Worm (Caenorhabditis elegans) whole organism, early embryonic: ENCODE data around the gene phat-8.

Experiments
- B0310.2 ChIP-seq: sonication (generic microtip); optimal IDR thresholded peaks from 2 replicates; lab custom pipeline; 2016; ENCODE audit warnings: mild to moderate bottlenecking, missing genetic modification characterization, missing compliant biosample characterization
- F13C5.2 ChIP-seq: sonication (generic microtip); optimal IDR thresholded peaks from 2 replicates; lab custom pipeline; 2017; ENCODE audit warnings: mild to moderate bottlenecking, missing genetic modification characterization, inconsistent platforms, missing compliant biosample characterization
- aly-1 ChIP-seq: sonication (generic microtip); optimal IDR thresholded peaks from 2 replicates; lab custom pipeline; 2016; ENCODE audit warnings: missing genetic modification characterization, missing compliant biosample characterization
- ama-1 ChIP-seq: fragments of 150-350 bp; optimal IDR thresholded peaks from 2 replicates; lab custom pipeline; 2014
- ceh-13 ChIP-seq: fragments of 200-800 bp; sonication (Bioruptor generic); optimal IDR thresholded peaks from 2 replicates; lab custom pipeline; 2018; ENCODE audit warnings: mild to moderate bottlenecking, missing genetic modification characterization, missing compliant biosample characterization
- ceh-36 ChIP-seq: sonication (generic microtip); optimal IDR thresholded peaks from 2 replicates; lab custom pipeline; 2016; ENCODE audit warnings: missing genetic modification characterization, inconsistent platforms, missing compliant biosample characterization
- ets-7 ChIP-seq: sonication (generic microtip); optimal IDR thresholded peaks from 2 replicates; lab custom pipeline; 2016; ENCODE audit warnings: missing genotype, missing genetic modification characterization, missing compliant biosample characterization
- flt-1 ChIP-seq: fragments of 200-800 bp; sonication (Bioruptor generic); IDR thresholded peaks from 2 replicates; pipeline ENCODE4 v1.3.6; 2022; ENCODE audit warnings: missing genetic modification characterization, missing compliant biosample characterization
- hmbx-1 ChIP-seq: sonication (generic microtip); optimal IDR thresholded peaks from 2 replicates; lab custom pipeline; 2016; ENCODE audit warnings: mild to moderate bottlenecking, missing genetic modification characterization, missing compliant biosample characterization
- hmg-4 ChIP-seq: fragments of 200-800 bp; sonication (Bioruptor generic); optimal IDR thresholded peaks from 2 replicates; lab custom pipeline; 2018; ENCODE audit warnings: mild to moderate bottlenecking, missing genetic modification characterization, missing compliant biosample characterization
- hnd-1 ChIP-seq: sonication (generic microtip); optimal IDR thresholded peaks from 2 replicates; lab custom pipeline; 2016; ENCODE audit warnings: missing genetic modification characterization, missing compliant biosample characterization
- pes-1 ChIP-seq: fragments of 200-800 bp; sonication (Bioruptor generic); IDR thresholded peaks from 2 replicates; pipeline ENCODE4 v1.3.6; 2022; ENCODE audit warnings: missing genetic modification reagents, missing genetic modification characterization, missing compliant biosample characterization
- scrt-1 ChIP-seq: fragments of 200-800 bp; sonication (Bioruptor generic); IDR thresholded peaks from 2 replicates; pipeline ENCODE4 v1.3.6; 2022; ENCODE audit warnings: missing genetic modification characterization, missing compliant biosample characterization
- sea-1 ChIP-seq: fragments of 200-800 bp; sonication (Bioruptor generic); conservative IDR thresholded peaks from 2 replicates; pipeline ENCODE4 v1.3.6; 2022; ENCODE audit warnings: missing genetic modification characterization, missing compliant biosample characterization
- tbx-11 ChIP-seq: fragments of 200-800 bp; sonication (Bioruptor generic); IDR thresholded peaks from 2 replicates; pipeline ENCODE4 v1.3.6; 2022; ENCODE audit warnings: missing genetic modification characterization, missing compliant biosample characterization
- tbx-37 ChIP-seq: fragments of 200-800 bp; sonication (Bioruptor generic); conservative IDR thresholded peaks from 2 replicates; pipeline ENCODE4 v1.3.6; 2022; ENCODE audit warnings: missing genetic modification reagents, missing genetic modification characterization, missing compliant biosample characterization
- tra-4 ChIP-seq: sonication (generic microtip); optimal IDR thresholded peaks from 2 replicates; lab custom pipeline; 2017; ENCODE audit warnings: missing genetic modification characterization, missing compliant biosample characterization

The phat-8 gene

DNA sequence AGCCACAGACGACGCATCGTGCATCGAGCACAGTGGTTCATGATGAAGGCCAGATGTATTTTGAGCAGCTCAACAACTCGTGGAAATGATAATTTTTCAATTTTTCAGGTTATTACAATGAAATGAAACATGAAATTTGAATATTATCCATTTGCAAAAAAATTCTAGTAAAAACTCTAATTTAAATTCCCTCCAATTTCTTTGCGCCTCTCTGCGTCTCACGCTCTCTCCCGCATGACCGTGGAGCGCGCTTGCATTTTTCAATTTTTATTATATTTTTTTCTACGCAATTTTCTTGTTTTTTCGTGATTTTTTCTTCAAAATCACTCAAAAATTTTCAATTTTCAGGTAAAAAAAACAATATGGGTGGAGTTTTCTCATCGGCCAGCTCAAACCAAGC, 12.2 kb upstream of the phat-8 start, which contains the start of gene tag-281:
Gene tag-281 (plus strand): TSS at position 340 of the 400 bp plus-strand sequence.
- TF ChIP-seq ceh-36 (tag; lab: Kevin White, UChicago) (no peak), flt-1 (peak; percentile 54; the same call in 1 of the 2 replicates)

ce11 chrII:12460602-12461453, 10.8 kb upstream of the phat-8 start, which contains the start of gene tag-280:
tag-280 (plus strand) TSS chrII:12460652.
- TF ChIP-seq scrt-1 (GFP tag; lab: Robert Waterston, UW) (no peak), ets-7 (tag; lab: Kevin White, UChicago) (no peak), tbx-37 (GFP tag; lab: Robert Waterston, UW) (no peak), tra-4 (no peak), B0310.2 (tag; lab: Kevin White, UChicago) (no peak)

ce11 chrII:12462244-12462643, 9.4 kb upstream of the phat-8 start, which contains the start of gene F15A4.2:
F15A4.2 (plus strand) TSS chrII:12462544.
- TF ChIP-seq sea-1 = no peak
- TF ChIP-seq tbx-37 (GFP tag; lab: Robert Waterston, UW) = no peak
- no peak for TF ChIP-seq hmg-4 (GFP tag; lab: Kevin White, UChicago)
- no peak for TF ChIP-seq F13C5.2
- TF ChIP-seq aly-1 (tag; lab: Kevin White, UChicago) = no peak
- no peak for TF ChIP-seq B0310.2 (tag; lab: Kevin White, UChicago)
- no peak for TF ChIP-seq ceh-36 (tag; lab: Kevin White, UChicago)
- TF ChIP-seq flt-1 = no peak
- TF ChIP-seq pes-1 (GFP tag; lab: Robert Waterston, UW) = no peak
- no peak for TF ChIP-seq ets-7 (tag; lab: Kevin White, UChicago)
- TF ChIP-seq ceh-13 (GFP tag; lab: Kevin White, UChicago) = no peak
- TF ChIP-seq tra-4 = no peak
- TF ChIP-seq scrt-1 (GFP tag; lab: Robert Waterston, UW) = no peak
- TF ChIP-seq tbx-11 = no peak
- TF ChIP-seq ama-1 (lab: Kevin White, UChicago) = no peak
- no peak for TF ChIP-seq hmbx-1
- no peak for TF ChIP-seq hnd-1 (tag; lab: Kevin White, UChicago)

- TF ChIP-seq ama-1 (lab: Kevin White, UChicago) (no peak), flt-1 (no peak), sea-1 (no peak), aly-1 (tag; lab: Kevin White, UChicago) (no peak), ceh-36 (tag; lab: Kevin White, UChicago) (no peak)
Measured at ce11 chrII:12465557-12465956, 6.0 kb upstream of the phat-8 start, which contains the start of gene sre-37. sre-37 (plus strand) TSS chrII:12465857.

DNA sequence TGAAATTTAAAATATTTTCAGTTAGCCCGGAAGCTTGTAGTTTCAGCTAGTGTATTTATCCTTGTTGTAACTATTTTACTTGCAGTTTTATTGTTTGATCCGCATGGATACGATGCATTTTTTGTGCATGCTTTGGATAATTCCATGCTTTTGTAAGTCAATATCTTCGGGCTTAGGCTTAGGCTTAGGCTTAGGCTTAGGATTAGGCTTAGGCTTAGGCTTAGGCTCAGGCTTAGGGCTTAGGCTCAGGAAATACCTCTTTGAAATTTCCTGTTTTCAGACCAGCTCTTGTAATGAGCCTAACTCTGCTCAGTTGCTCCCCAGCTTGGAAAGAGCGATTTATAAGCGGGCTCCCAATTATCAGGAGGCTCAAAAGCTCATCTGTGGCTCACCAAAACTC, 4.6 kb upstream of the phat-8 start, which contains the start of gene srg-16:
Gene srg-16 (plus strand): TSS at position 87 of the 400 bp plus-strand sequence.
- TF ChIP-seq ama-1 (lab: Kevin White, UChicago) = no peak
- peak; percentile 63 for TF ChIP-seq ceh-36 (tag; lab: Kevin White, UChicago)

DNA sequence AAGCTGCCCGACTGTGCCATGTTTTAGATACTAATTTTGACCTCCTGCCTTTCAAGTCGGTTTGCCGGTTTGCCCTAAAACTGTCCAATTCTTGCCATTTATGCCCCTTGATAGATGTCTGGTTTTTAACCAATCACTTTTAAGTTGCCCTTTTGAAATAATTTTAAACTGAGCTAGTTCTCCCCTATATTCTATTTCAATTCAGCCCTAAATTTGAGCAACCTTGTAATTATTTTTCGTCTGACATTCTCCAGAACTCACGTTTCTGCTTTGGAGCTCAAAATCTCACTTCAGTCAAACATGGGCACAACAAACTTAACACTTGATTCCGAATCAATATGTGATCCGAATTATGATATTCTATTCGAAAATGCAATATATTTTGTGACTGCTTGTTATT, 1.8 kb downstream of the phat-8 start, which contains the start of gene srg-17:
Gene srg-17 (plus strand): TSS at position 301 of the 400 bp plus-strand sequence.
- TF ChIP-seq hmg-4 (GFP tag; lab: Kevin White, UChicago) = no peak
- TF ChIP-seq ama-1 (lab: Kevin White, UChicago) = no peak
- no peak for TF ChIP-seq ceh-13 (GFP tag; lab: Kevin White, UChicago)
- no peak for TF ChIP-seq ceh-36 (tag; lab: Kevin White, UChicago)
- TF ChIP-seq tra-4 = no peak
- TF ChIP-seq B0310.2 (tag; lab: Kevin White, UChicago) = no peak
- no peak for TF ChIP-seq sea-1
- TF ChIP-seq tbx-11 = no peak
- no peak for TF ChIP-seq tbx-37 (GFP tag; lab: Robert Waterston, UW)
- no peak for TF ChIP-seq pes-1 (GFP tag; lab: Robert Waterston, UW)
- TF ChIP-seq hmbx-1 = no peak
- TF ChIP-seq ets-7 (tag; lab: Kevin White, UChicago) = no peak
- no peak for TF ChIP-seq flt-1
- TF ChIP-seq hnd-1 (tag; lab: Kevin White, UChicago) = no peak
- no peak for TF ChIP-seq F13C5.2
- no peak for TF ChIP-seq aly-1 (tag; lab: Kevin White, UChicago)
- TF ChIP-seq scrt-1 (GFP tag; lab: Robert Waterston, UW) = no peak

- no peak for TF ChIP-seq ets-7 (tag; lab: Kevin White, UChicago)
- no peak for TF ChIP-seq hmbx-1
- TF ChIP-seq tbx-37 (GFP tag; lab: Robert Waterston, UW) = no peak
- no peak for TF ChIP-seq sea-1
- no peak for TF ChIP-seq B0310.2 (tag; lab: Kevin White, UChicago)
- no peak for TF ChIP-seq ceh-36 (tag; lab: Kevin White, UChicago)
- no peak for TF ChIP-seq tra-4
- TF ChIP-seq flt-1 = no peak
- TF ChIP-seq tbx-11 = no peak
Measured at ce11 chrII:12480811-12481210, 9.2 kb downstream of the phat-8 start, which contains the start of gene arrd-9. arrd-9 (minus strand) TSS chrII:12480911.

DNA sequence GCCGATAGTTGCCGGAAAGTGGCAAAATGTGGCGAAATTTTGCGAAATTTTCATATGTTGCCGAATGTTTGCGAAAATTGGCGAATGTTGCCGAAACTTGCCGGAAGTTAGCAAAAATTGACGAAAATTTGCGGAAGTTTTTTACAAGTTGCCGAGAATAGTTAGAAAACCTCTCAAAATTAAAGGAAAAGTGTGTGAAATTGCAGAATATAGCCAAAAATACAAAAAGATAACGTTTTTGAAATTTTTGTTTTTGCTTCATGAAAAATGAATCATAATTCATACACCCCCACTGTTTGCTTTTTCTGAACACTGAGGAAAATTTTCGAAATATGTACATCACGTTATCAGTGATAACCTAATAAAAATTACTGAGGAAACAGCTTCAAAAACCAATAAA, 10.0 kb downstream of the phat-8 start:
- no peak for TF ChIP-seq pes-1 (GFP tag; lab: Robert Waterston, UW)
- no peak for TF ChIP-seq tra-4
- no peak for TF ChIP-seq tbx-37 (GFP tag; lab: Robert Waterston, UW)
- TF ChIP-seq F13C5.2 = no peak
- no peak for TF ChIP-seq flt-1
- no peak for TF ChIP-seq sea-1
- no peak for TF ChIP-seq ceh-13 (GFP tag; lab: Kevin White, UChicago)
- no peak for TF ChIP-seq scrt-1 (GFP tag; lab: Robert Waterston, UW)
- no peak for TF ChIP-seq ceh-36 (tag; lab: Kevin White, UChicago)
- no peak for TF ChIP-seq ets-7 (tag; lab: Kevin White, UChicago)
- TF ChIP-seq tbx-11 = no peak
- TF ChIP-seq ama-1 (lab: Kevin White, UChicago) = no peak
- TF ChIP-seq hmbx-1 = no peak
- no peak for TF ChIP-seq hmg-4 (GFP tag; lab: Kevin White, UChicago)
- TF ChIP-seq B0310.2 (tag; lab: Kevin White, UChicago) = no peak
- TF ChIP-seq aly-1 (tag; lab: Kevin White, UChicago) = no peak
- TF ChIP-seq hnd-1 (tag; lab: Kevin White, UChicago) = no peak
